Fruit fly (Drosophila melanogaster): ENCODE measurements around the gene CG31704.

Gene CG31704

DNA sequence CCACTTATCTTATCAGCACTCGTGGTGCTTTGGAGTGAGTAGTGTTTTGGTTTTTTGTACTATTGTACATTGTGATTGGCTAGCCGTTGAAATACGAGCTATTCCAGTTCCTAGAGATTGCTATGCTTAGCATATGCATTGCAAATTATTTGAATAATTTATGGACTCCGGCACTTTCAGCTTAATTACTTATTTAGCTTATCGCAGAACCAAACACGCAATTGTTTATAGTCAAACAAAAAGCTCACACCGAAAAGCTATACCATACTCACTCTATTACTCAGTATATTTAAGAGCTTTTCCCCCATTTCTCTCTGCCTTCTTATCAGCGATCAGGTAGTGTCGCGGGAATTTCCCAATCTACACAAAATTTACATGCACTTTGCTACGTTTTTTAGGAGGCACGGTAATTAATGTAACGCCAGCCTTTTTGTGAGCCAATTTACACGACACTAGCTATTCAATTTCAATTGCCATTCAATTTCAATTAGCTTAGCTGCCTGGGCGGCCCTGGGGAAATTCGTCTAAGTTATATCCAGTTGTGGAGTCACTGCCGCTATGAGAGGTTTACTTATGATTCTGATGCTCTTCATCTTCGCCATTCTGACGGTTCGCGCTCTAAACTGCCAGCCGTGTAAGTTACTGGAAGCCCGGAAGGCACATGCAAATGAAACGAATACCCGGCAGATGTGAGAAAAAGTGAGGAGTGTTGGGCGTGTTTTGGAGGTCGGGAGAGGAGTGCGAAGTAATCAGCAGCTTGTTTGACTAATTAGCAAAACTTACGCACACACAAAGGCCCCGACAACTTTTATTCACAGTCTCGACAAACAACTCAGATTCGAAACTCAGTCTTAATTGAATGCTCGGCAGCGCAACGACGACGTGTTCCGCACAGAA is 2.0 kb downstream of the CG31704 start, which contains the start of the genes CG44008, CG14933, CG46426 and CG42486 (continued):
- no peak for TF ChIP-seq CG2129 (GFP tag; IDR thresholded peaks at IDR 0.05; ENCODE audit: partially characterized antibody)
- no peak for TF ChIP-seq corto (GFP tag; optimal IDR thresholded peaks at IDR 0.05)
- TF ChIP-seq CG34224 (GFP tag; IDR thresholded peaks at IDR 0.05; ENCODE audit: partially characterized antibody): no peak
- no peak for TF ChIP-seq Bteb2 (GFP tag; optimal IDR thresholded peaks at IDR 0.05)
- TF ChIP-seq exex (tag; optimal IDR thresholded peaks at IDR 0.05): peak; percentile 61
- no peak for TF ChIP-seq CG15073 (GFP tag; optimal IDR thresholded peaks at IDR 0.05)
- TF ChIP-seq tio (GFP tag; optimal IDR thresholded peaks at IDR 0.05): no peak
- no peak for TF ChIP-seq CG9797 (GFP tag; optimal IDR thresholded peaks at IDR 0.05)
- TF ChIP-seq hb (GFP tag; IDR thresholded peaks at IDR 0.05; ENCODE audit: partially characterized antibody): no peak
- TF ChIP-seq unpg (GFP tag; optimal IDR thresholded peaks at IDR 0.05): no peak
- TF ChIP-seq sd (tag; optimal IDR thresholded peaks at IDR 0.05): peak; percentile 14
- TF ChIP-seq Nf-YB (GFP tag; optimal IDR thresholded peaks at IDR 0.05): peak; percentile 79
- TF ChIP-seq tgo (GFP tag; IDR thresholded peaks at IDR 0.05): no peak
- no peak for TF ChIP-seq schlank (tag; optimal IDR thresholded peaks at IDR 0.05)
- no peak for TF ChIP-seq Hmr (GFP tag; optimal IDR thresholded peaks at IDR 0.05)
- TF ChIP-seq CG10959 (GFP tag; IDR thresholded peaks at IDR 0.05): no peak
- no peak for TF ChIP-seq Atf6 (GFP tag; IDR thresholded peaks at IDR 0.05)
- TF ChIP-seq Med (GFP tag): peak; percentile 43
- TF ChIP-seq Mes4 (GFP tag; optimal IDR thresholded peaks at IDR 0.05): no peak
- TF ChIP-seq cwo (GFP tag; optimal IDR thresholded peaks at IDR 0.05): no peak
- TF ChIP-seq CG9609 (GFP tag; optimal IDR thresholded peaks at IDR 0.05): no peak
- 0 out of 2 replicates have a peak, but pooled peaks have one; percentile 25 for TF ChIP-seq GATAe (GFP tag; conservative IDR thresholded peaks at IDR 0.05)
- TF ChIP-seq wdn (GFP tag; IDR thresholded peaks at IDR 0.05): no peak
- peak; percentile 41 for TF ChIP-seq CG15601 (tag; optimal IDR thresholded peaks at IDR 0.05)
- TF ChIP-seq Mrtf (GFP tag; IDR thresholded peaks at IDR 0.05): no peak
- no peak for TF ChIP-seq Neu2 (GFP tag; optimal IDR thresholded peaks at IDR 0.05; ENCODE audit: borderline replicate concordance)
- TF ChIP-seq grn (GFP tag; optimal IDR thresholded peaks at IDR 0.05): peak; percentile 49
- TF ChIP-seq ssp (GFP tag; IDR thresholded peaks at IDR 0.05): no peak
- TF ChIP-seq CG11093 (GFP tag; IDR thresholded peaks at IDR 0.05): no peak

DNA sequence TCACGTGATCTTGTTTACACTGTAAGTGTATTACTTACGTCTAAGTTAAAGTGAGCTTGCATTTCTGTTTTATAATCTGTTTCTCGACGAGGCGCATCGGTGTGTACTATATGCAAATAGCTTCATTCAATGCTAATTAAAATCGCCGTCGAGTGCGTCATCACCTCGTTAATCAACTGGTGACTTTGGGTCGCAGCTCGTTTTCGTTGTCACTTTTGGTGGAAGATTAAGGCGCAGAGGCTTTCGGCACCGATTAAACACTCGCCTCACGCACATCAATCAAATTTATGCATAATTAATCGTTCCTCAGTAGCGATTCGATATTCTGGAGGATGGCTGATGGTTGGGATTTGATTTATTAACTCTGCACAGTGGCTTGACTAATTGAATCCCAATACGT is 3.8 kb downstream of the CG31704 start:
- TF ChIP-seq Myb (GFP tag; optimal IDR thresholded peaks at IDR 0.05) (no peak), Meics (GFP tag; optimal IDR thresholded peaks at IDR 0.05) (peak; percentile 40), lab (GFP tag; optimal IDR thresholded peaks at IDR 0.05) (peak; percentile 60), Med (GFP tag) (peak; percentile 12)

DNA sequence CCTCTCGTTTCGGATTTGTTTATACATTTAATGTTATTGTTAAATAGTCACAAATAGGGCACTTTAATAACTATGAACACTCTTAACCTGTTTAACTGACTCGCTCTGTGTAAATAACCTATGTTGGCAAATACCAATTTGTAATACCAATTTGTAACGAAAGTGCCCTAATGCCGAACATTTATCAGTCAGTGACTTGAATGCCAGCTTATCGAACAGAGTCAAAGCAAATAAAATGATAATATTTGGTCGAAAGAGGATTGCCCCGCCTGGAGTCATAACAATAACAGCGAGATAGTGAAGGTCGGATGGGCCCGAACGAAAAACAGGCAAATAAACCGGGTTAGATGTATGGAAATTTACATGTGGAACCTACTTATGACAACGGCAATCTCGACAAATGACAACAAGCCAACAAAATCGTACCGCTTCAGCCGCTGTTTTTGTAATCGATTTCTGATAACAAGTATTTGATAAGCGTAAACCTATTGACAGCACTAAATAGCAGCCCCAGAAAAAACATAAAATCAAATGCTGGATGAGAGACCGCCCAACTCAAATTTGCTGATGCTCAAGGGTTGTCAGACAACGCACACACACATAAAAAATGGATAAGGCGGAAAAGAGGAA is 4.8 kb downstream of the CG31704 start:
- TF ChIP-seq CG3281 (GFP tag; optimal IDR thresholded peaks at IDR 0.05) (peak; percentile 20), Rfx (GFP tag; IDR thresholded peaks at IDR 0.05) (peak; percentile 22; the same call in 1 of the 2 replicates), ATbp (GFP tag; optimal IDR thresholded peaks at IDR 0.05) (peak; percentile 46), nau (GFP tag; optimal IDR thresholded peaks at IDR 0.05) (no peak), Med (GFP tag) (peak; percentile 81), CG6654 (GFP tag; optimal IDR thresholded peaks at IDR 0.05) (no peak), abd-A (tag; optimal IDR thresholded peaks at IDR 0.05) (peak; percentile 13), sob (GFP tag; IDR thresholded peaks at IDR 0.05) (peak; percentile 30; the same call in 1 of the 2 replicates), CG6175 (GFP tag; IDR thresholded peaks at IDR 0.05) (no peak), gsb (GFP tag; IDR thresholded peaks at IDR 0.05) (no peak), CG18011 (GFP tag; optimal IDR thresholded peaks at IDR 0.05) (no peak), CG4404 (GFP tag; IDR thresholded peaks at IDR 0.05) (no peak), zf30C (GFP tag; optimal IDR thresholded peaks at IDR 0.05) (no peak), CG11085 (GFP tag; IDR thresholded peaks at IDR 0.05) (no peak), CG14710 (tag; optimal IDR thresholded peaks at IDR 0.05) (no peak), ap (GFP tag; IDR thresholded peaks at IDR 0.05) (no peak)
